Worm (Caenorhabditis elegans): ENCODE results near the gene dpy-22.

DNA sequence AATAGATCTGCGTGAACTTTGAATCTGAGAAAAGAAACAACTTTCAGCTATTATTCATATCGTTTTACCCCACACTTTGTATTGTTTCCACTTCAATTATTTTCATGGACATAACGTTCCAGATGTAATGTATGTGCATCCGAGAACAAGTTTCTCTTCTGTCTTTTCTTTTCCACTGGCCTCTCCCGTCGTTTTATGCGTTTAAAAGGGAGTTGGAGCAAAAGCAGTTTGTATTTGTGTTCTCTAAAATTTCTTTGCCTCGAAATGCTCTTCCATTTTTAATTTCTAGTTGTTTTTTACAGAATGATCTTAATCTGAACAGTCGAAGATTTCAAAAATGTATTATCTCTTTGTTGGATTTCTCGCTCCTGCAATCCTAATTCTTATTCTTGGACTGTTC lies 34.5 kb upstream of the dpy-22 start, which contains the start of gene R07B1.11:
- no peak for TF ChIP-seq snpc-4 (tag; optimal IDR thresholded peaks at IDR 0.05)
- TF ChIP-seq nhr-12 (tag; optimal IDR thresholded peaks at IDR 0.05) = no peak
- TF ChIP-seq unc-120 (tag; optimal IDR thresholded peaks at IDR 0.05; ENCODE audit: poor library complexity, severe bottlenecking) = no peak
- no peak for TF ChIP-seq unc-62 (GFP tag; optimal IDR thresholded peaks at IDR 0.05)
- TF ChIP-seq nhr-28 (tag; optimal IDR thresholded peaks at IDR 0.05) = no peak
- TF ChIP-seq elt-3 (tag; optimal IDR thresholded peaks at IDR 0.05) = no peak
- no peak for TF ChIP-seq pha-4 (tag; optimal IDR thresholded peaks at IDR 0.05)
- no peak for TF ChIP-seq nhr-76 (tag; optimal IDR thresholded peaks at IDR 0.05)
- TF ChIP-seq flh-1 (GFP tag; optimal IDR thresholded peaks at IDR 0.05) = no peak
- TF ChIP-seq blmp-1 (tag; optimal IDR thresholded peaks at IDR 0.05) = no peak
- TF ChIP-seq sptf-1 (tag; optimal IDR thresholded peaks at IDR 0.05) = no peak

Data from whole organism, mixed stage, embryonic.